Worm (Caenorhabditis elegans) whole organism, L1 larva: ENCODE data around the gene spp-28.

Experiments used
- C34B4.2 ChIP-seq: sonication (generic microtip); optimal IDR thresholded peaks from 2 replicates; lab custom pipeline; 2017; ENCODE audit warnings: mild to moderate bottlenecking, missing genetic modification characterization, missing compliant biosample characterization
- F16B12.6 ChIP-seq: fragments of 150-350 bp; optimal IDR thresholded peaks from 2 replicates; lab custom pipeline; 2014; ENCODE audit warnings: missing biosample characterization, missing genetic modification characterization
- Y116A8C.19 ChIP-seq: sonication (generic microtip); optimal IDR thresholded peaks from 2 replicates; lab custom pipeline; 2016; ENCODE audit warnings: missing compliant biosample characterization, missing genetic modification characterization, borderline replicate concordance
- ama-1 ChIP-seq: fragments of 150-350 bp; optimal IDR thresholded peaks from 2 replicates; lab custom pipeline; 2014
- blmp-1 ChIP-seq: fragments of 150-350 bp; optimal IDR thresholded peaks from 2 replicates; lab custom pipeline; 2014; ENCODE audit warnings: missing biosample characterization, missing genetic modification characterization
- ceh-88 ChIP-seq: fragments of 200-800 bp; sonication (Bioruptor generic); IDR thresholded peaks from 2 replicates; pipeline ENCODE4 v1.3.6; 2022; ENCODE audit warnings: missing genetic modification characterization, missing compliant biosample characterization
- ceh-90 ChIP-seq: sonication (generic microtip); optimal IDR thresholded peaks from 2 replicates; lab custom pipeline; 2016; ENCODE audit warnings: missing genetic modification characterization, missing compliant biosample characterization
- ces-1 ChIP-seq: fragments of 150-350 bp; optimal IDR thresholded peaks from 2 replicates; lab custom pipeline; 2014; ENCODE audit warnings: missing biosample characterization, missing genetic modification reagents, missing genetic modification characterization
- dpl-1 ChIP-seq, 3 experiments: fragments of 150-350 bp in 2 of 3; sonication (generic microtip) in 1 of 3; optimal IDR thresholded peaks; 2 replicates each; lab custom pipeline; 2014 to 2017; ENCODE audit warnings: missing biosample characterization in 3 of 3, missing genetic modification characterization in 3 of 3, missing genetic modification reagents in 3 of 3
- dsc-1 ChIP-seq: sonication (generic microtip); optimal IDR thresholded peaks from 2 replicates; lab custom pipeline; 2016; ENCODE audit warnings: mild to moderate bottlenecking, missing genetic modification characterization, missing compliant biosample characterization
- efl-1 ChIP-seq, 4 experiments: fragments of 150-350 bp; optimal IDR thresholded peaks in 3 of 4; peaks in 1 of 4; 1 replicate in 1 of 4; 2 replicates in 3 of 4; lab custom pipeline; 2014; ENCODE audit warnings: missing biosample characterization in 2 of 4, missing genetic modification characterization in 2 of 4, missing genetic modification reagents in 2 of 4
- egl-13 ChIP-seq: sonication (generic microtip); optimal IDR thresholded peaks from 2 replicates; lab custom pipeline; 2016; ENCODE audit warnings: missing genotype, missing genetic modification reagents, missing genetic modification characterization, missing compliant biosample characterization
- elt-3 ChIP-seq, 6 experiments: fragments of 150-350 bp in 1 of 6; sonication (generic microtip); optimal IDR thresholded peaks; 2 replicates each; lab custom pipeline; 2017 to 2018; ENCODE audit warnings: missing biosample characterization in 6 of 6, missing genetic modification characterization in 6 of 6, inconsistent platforms in 1 of 6
- ets-5 ChIP-seq: fragments of 200-800 bp; sonication (Bioruptor generic); IDR thresholded peaks from 2 replicates; pipeline ENCODE4 v1.3.6; 2022; ENCODE audit warnings: missing genetic modification characterization, missing compliant biosample characterization
- fkh-4 ChIP-seq: sonication (generic microtip); optimal IDR thresholded peaks from 2 replicates; lab custom pipeline; 2016; ENCODE audit warnings: missing compliant biosample characterization, missing genetic modification characterization, borderline replicate concordance
- grh-1 ChIP-seq: fragments of 200-800 bp; sonication (Bioruptor generic); IDR thresholded peaks from 2 replicates; pipeline ENCODE4 v1.3.6; 2022; ENCODE audit warnings: missing genetic modification reagents, missing genetic modification characterization, missing compliant biosample characterization
- hlh-17 ChIP-seq: fragments of 200-800 bp; sonication (Bioruptor generic); optimal IDR thresholded peaks from 2 replicates; lab custom pipeline; 2018; ENCODE audit warnings: missing genetic modification characterization, mild to moderate bottlenecking, missing compliant biosample characterization, moderate library complexity, borderline replicate concordance
- hlh-4 ChIP-seq: sonication (generic microtip); optimal IDR thresholded peaks from 2 replicates; lab custom pipeline; 2016; ENCODE audit warnings: mild to moderate bottlenecking, missing genetic modification characterization, missing compliant biosample characterization
- lin-13 ChIP-seq: fragments of 150-350 bp; optimal IDR thresholded peaks from 2 replicates; lab custom pipeline; 2014; ENCODE audit warnings: missing biosample characterization, missing genetic modification reagents, missing genetic modification characterization
- lin-14 ChIP-seq: fragments of 200-800 bp; sonication (Bioruptor generic); optimal IDR thresholded peaks from 2 replicates; lab custom pipeline; 2018; ENCODE audit warnings: mild to moderate bottlenecking, missing genetic modification characterization, moderate library complexity, missing compliant biosample characterization
- lin-15B ChIP-seq: fragments of 150-350 bp; sonication (generic microtip); optimal IDR thresholded peaks from 3 replicates; lab custom pipeline; 2014; ENCODE audit warnings: missing biosample characterization, missing genetic modification characterization
- lin-35 ChIP-seq, 2 experiments: fragments of 150-350 bp; optimal IDR thresholded peaks; 2 replicates each; lab custom pipeline; 2014; ENCODE audit warnings: missing biosample characterization in 2 of 2, missing genetic modification characterization in 2 of 2, missing genetic modification reagents in 2 of 2
- mdl-1 ChIP-seq, 2 experiments: fragments of 150-350 bp; optimal IDR thresholded peaks; 2 replicates each; lab custom pipeline; 2014 to 2017; ENCODE audit warnings: missing biosample characterization in 2 of 2, missing genetic modification characterization in 2 of 2, inconsistent platforms in 1 of 2
- mef-2 ChIP-seq: fragments of 150-350 bp; optimal IDR thresholded peaks from 2 replicates; lab custom pipeline; 2014; ENCODE audit warnings: missing biosample characterization, missing genetic modification characterization
- mep-1 ChIP-seq: fragments of 150-350 bp; optimal IDR thresholded peaks from 2 replicates; lab custom pipeline; 2014; ENCODE audit warnings: missing biosample characterization, missing genetic modification characterization
- nhr-12 ChIP-seq: sonication (generic microtip); optimal IDR thresholded peaks from 2 replicates; lab custom pipeline; 2017; ENCODE audit warnings: missing biosample characterization, missing genetic modification characterization
- nhr-20 ChIP-seq: sonication (generic microtip); optimal IDR thresholded peaks from 2 replicates; lab custom pipeline; 2016; ENCODE audit warnings: mild to moderate bottlenecking, missing genetic modification characterization, missing compliant biosample characterization
- nhr-28 ChIP-seq: fragments of 150-350 bp; optimal IDR thresholded peaks from 2 replicates; lab custom pipeline; 2014; ENCODE audit warnings: missing biosample characterization, missing genetic modification characterization
- nhr-71 ChIP-seq: sonication (generic microtip); optimal IDR thresholded peaks from 2 replicates; lab custom pipeline; 2016; ENCODE audit warnings: mild to moderate bottlenecking, missing genetic modification characterization, moderate library complexity, missing compliant biosample characterization
- nhr-85 ChIP-seq: sonication (generic microtip); peaks from one replicate; lab custom pipeline; 2016; ENCODE audit warnings: missing genetic modification characterization, inconsistent platforms, missing compliant biosample characterization
- pag-3 ChIP-seq: sonication (generic microtip); optimal IDR thresholded peaks from 2 replicates; lab custom pipeline; 2017; ENCODE audit warnings: missing genetic modification characterization, mild to moderate bottlenecking, missing compliant biosample characterization, antibody characterized with exemption, borderline replicate concordance; ENCODE audit not compliant: insufficient read depth
- pax-3 ChIP-seq: fragments of 200-800 bp; sonication (Bioruptor generic); optimal IDR thresholded peaks from 2 replicates; lab custom pipeline; 2018; ENCODE audit warnings: mild to moderate bottlenecking, missing genetic modification characterization, moderate library complexity, missing compliant biosample characterization
- pqm-1 ChIP-seq: sonication (generic microtip); optimal IDR thresholded peaks from 3 replicates; lab custom pipeline; 2017; ENCODE audit warnings: missing biosample characterization, missing genetic modification characterization
- skn-1 ChIP-seq: fragments of 150-350 bp; optimal IDR thresholded peaks from 2 replicates; lab custom pipeline; 2014; ENCODE audit warnings: missing biosample characterization, missing genetic modification characterization
- sox-4 ChIP-seq: sonication (generic microtip); optimal IDR thresholded peaks from 2 replicates; lab custom pipeline; 2016; ENCODE audit warnings: missing genetic modification characterization, missing compliant biosample characterization
- sup-37 ChIP-seq: fragments of 200-800 bp; sonication (Bioruptor generic); optimal IDR thresholded peaks from 2 replicates; lab custom pipeline; 2018; ENCODE audit warnings: mild to moderate bottlenecking, missing genetic modification characterization, missing compliant biosample characterization
- tlp-1 ChIP-seq: fragments of 150-350 bp; optimal IDR thresholded peaks from 2 replicates; lab custom pipeline; 2014; ENCODE audit warnings: missing biosample characterization, missing genetic modification characterization
- unc-62 ChIP-seq: fragments of 150-350 bp; optimal IDR thresholded peaks from 2 replicates; lab custom pipeline; 2014; ENCODE audit warnings: missing biosample characterization, missing genetic modification reagents, missing genetic modification characterization
- unc-98 ChIP-seq: fragments of 200-800 bp; sonication (Bioruptor generic); IDR thresholded peaks from 2 replicates; pipeline ENCODE4 v1.3.6; 2022; ENCODE audit warnings: missing genetic modification characterization, missing compliant biosample characterization
- vab-15 ChIP-seq: sonication (generic microtip); optimal IDR thresholded peaks from 2 replicates; lab custom pipeline; 2017; ENCODE audit warnings: missing genotype, mild to moderate bottlenecking, missing genetic modification characterization, missing compliant biosample characterization
- zag-1 ChIP-seq: fragments of 150-350 bp; optimal IDR thresholded peaks from 2 replicates; lab custom pipeline; 2014; ENCODE audit warnings: missing biosample characterization, missing genetic modification characterization
- zip-4 ChIP-seq: fragments of 200-800 bp; sonication (Bioruptor generic); optimal IDR thresholded peaks from 2 replicates; lab custom pipeline; 2018; ENCODE audit warnings: mild to moderate bottlenecking, missing genetic modification characterization, moderate library complexity, missing compliant biosample characterization

The spp-28 gene

ce11 chrIII:4152828-4153227 is 37.3 kb downstream of the spp-28 start:
- TF ChIP-seq ama-1 (lab: Kevin White, UChicago) (peak; percentile 4), efl-1 (optimal IDR thresholded peaks at IDR 0.05; lab: Kevin White, UChicago) (no peak), efl-1 (GFP tag; optimal IDR thresholded peaks at IDR 0.05 in 1 of 2; lab: Kevin White, UChicago) (peak in 1 of 2 experiments; percentile 62), pax-3 (tag; lab: Kevin White, UChicago) (no peak), C34B4.2 (tag; lab: Kevin White, UChicago) (no peak)

ce11 chrIII:4152309-4152708 is 37.8 kb downstream of the spp-28 start:
- no peak for TF ChIP-seq blmp-1 (tag; lab: Kevin White, UChicago)

- TF ChIP-seq nhr-85 (tag; lab: Kevin White, UChicago) = peak; percentile 37
- no peak for TF ChIP-seq dsc-1 (tag; lab: Kevin White, UChicago)
- TF ChIP-seq ets-5 (GFP tag; lab: Robert Waterston, UW) = no peak
- peak in 1 of 2 experiments; percentile 3 for TF ChIP-seq efl-1 (optimal IDR thresholded peaks at IDR 0.05; lab: Kevin White, UChicago)
- TF ChIP-seq efl-1 (GFP tag; optimal IDR thresholded peaks at IDR 0.05 in 1 of 2; lab: Kevin White, UChicago) = no peak
- peak; percentile 18 for TF ChIP-seq nhr-71 (tag; lab: Kevin White, UChicago)
- peak; percentile 26 for TF ChIP-seq zip-4 (GFP tag; lab: Kevin White, UChicago)
- peak; percentile 57 for TF ChIP-seq skn-1 (tag; lab: Kevin White, UChicago)
- TF ChIP-seq ceh-88 (GFP tag; lab: Robert Waterston, UW) = peak; percentile 28; the same call in 1 of the 2 replicates
- no peak for TF ChIP-seq pax-3 (tag; lab: Kevin White, UChicago)
- TF ChIP-seq mep-1 (tag; lab: Kevin White, UChicago) = peak; percentile 39
- TF ChIP-seq, all 84 proteins: peak for 7
Observed at ce11 chrIII:4151548-4152104, 38.5 kb downstream of the spp-28 start, which contains the start of the genes wht-3 and har-1. Gene wht-3 (minus strand): TSS chrIII:4151598. Gene har-1 (plus strand): TSS chrIII:4152054.

- TF ChIP-seq mep-1 (tag; lab: Kevin White, UChicago) (peak; percentile 92), efl-1 (optimal IDR thresholded peaks at IDR 0.05; lab: Kevin White, UChicago) (peak; percentile 96 to 98), efl-1 (GFP tag; optimal IDR thresholded peaks at IDR 0.05 in 1 of 2; lab: Kevin White, UChicago) (peak; percentile 99 to 100), egl-13 (tag; lab: Kevin White, UChicago) (no peak), unc-98 (GFP tag; lab: Robert Waterston, UW) (no peak), unc-62 (GFP tag; lab: Kevin White, UChicago) (no peak), elt-3 (tag; optimal IDR thresholded peaks at IDR 0.05; lab: Kevin White, UChicago) (peak in 3 of 6 experiments; percentile 4 to 70 (median 39)), ets-5 (GFP tag; lab: Robert Waterston, UW) (no peak), lin-35 (GFP tag; optimal IDR thresholded peaks at IDR 0.05; lab: Kevin White, UChicago) (peak; percentile 99), fkh-4 (no peak), dpl-1 (GFP tag; optimal IDR thresholded peaks at IDR 0.05; lab: Kevin White, UChicago) (peak; percentile 97 to 99 (median 98)), nhr-20 (tag; lab: Kevin White, UChicago) (peak; percentile 87), ceh-90 (tag; lab: Kevin White, UChicago) (no peak), C34B4.2 (tag; lab: Kevin White, UChicago) (no peak), nhr-85 (tag; lab: Kevin White, UChicago) (peak; percentile 51), zip-4 (GFP tag; lab: Kevin White, UChicago) (peak; percentile 12), grh-1 (GFP tag; lab: Robert Waterston, UW) (peak; percentile 35; the same call in 1 of the 2 replicates), nhr-28 (tag; lab: Kevin White, UChicago) (no peak), tlp-1 (tag; lab: Kevin White, UChicago) (no peak), ces-1 (no peak), zag-1 (tag; lab: Kevin White, UChicago) (no peak), pag-3 (tag; lab: Kevin White, UChicago) (no peak), nhr-12 (tag; lab: Kevin White, UChicago) (no peak), hlh-17 (GFP tag; lab: Kevin White, UChicago) (no peak), sup-37 (GFP tag; lab: Kevin White, UChicago) (no peak), mdl-1 (tag; optimal IDR thresholded peaks at IDR 0.05; lab: Kevin White, UChicago) (peak in 1 of 2 experiments; percentile 67), Y116A8C.19 (tag; lab: Kevin White, UChicago) (no peak), pqm-1 (no peak), F16B12.6 (tag; lab: Kevin White, UChicago) (peak; percentile 97), lin-15B (peak; percentile 42), sox-4 (tag; lab: Kevin White, UChicago) (peak; percentile 29), dsc-1 (tag; lab: Kevin White, UChicago) (peak; percentile 58), lin-13 (GFP tag; lab: Kevin White, UChicago) (peak; percentile 34), vab-15 (tag; lab: Kevin White, UChicago) (no peak), hlh-4 (tag; lab: Kevin White, UChicago) (no peak), mef-2 (tag; lab: Kevin White, UChicago) (no peak), lin-14 (peak; percentile 78)
Observed at ce11 chrIII:4150919-4151318, 39.2 kb downstream of the spp-28 start.
